Worm (Caenorhabditis elegans) whole organism, dauer: Measurements from ENCODE around the gene skr-3.

Experiments used
- unc-62 ChIP-seq: sonication (generic microtip); optimal IDR thresholded peaks from 2 replicates; lab custom pipeline; 2017; ENCODE audit warnings: missing biosample characterization, missing genetic modification reagents, missing genetic modification characterization

Gene skr-3

ce11 chrV:16162124-16162735 lies 41.3 kb downstream of the skr-3 start, which contains the start of the genes str-109 and F10A3.11:
Gene str-109, minus strand, starts transcription at chrV:16162224.
Gene F10A3.11, plus strand, starts transcription at chrV:16162685.
- TF ChIP-seq unc-62 = no peak

- no peak for TF ChIP-seq unc-62
These were observed 42.8 kb downstream of the skr-3 start, which contains the start of gene F10A3.12 for ce11 chrV:16163719-16164118. Gene F10A3.12, plus strand, starts transcription at chrV:16164019.

DNA sequence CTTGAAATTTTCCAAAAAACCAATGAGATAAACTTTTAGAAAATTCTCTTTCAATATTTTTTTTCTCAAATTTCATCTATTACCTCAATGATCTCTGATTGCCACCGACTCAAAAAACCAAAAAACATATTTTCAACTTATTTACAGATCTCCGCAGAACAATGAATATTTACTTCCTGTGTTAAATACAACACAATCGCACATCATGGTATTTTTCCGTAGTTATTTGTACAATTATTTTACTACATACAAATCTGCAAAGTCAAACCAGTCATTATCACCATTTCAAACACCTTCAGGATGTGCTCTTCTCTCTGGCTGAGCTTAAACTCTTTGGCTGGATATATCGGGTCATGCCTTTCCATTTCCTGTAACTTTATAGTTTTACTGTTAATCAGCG lies 45.1 kb downstream of the skr-3 start, which contains the start of gene str-108:
Gene str-108, plus strand, starts transcription at position 301 of the 400 bp plus-strand sequence.
- no peak for TF ChIP-seq unc-62

DNA sequence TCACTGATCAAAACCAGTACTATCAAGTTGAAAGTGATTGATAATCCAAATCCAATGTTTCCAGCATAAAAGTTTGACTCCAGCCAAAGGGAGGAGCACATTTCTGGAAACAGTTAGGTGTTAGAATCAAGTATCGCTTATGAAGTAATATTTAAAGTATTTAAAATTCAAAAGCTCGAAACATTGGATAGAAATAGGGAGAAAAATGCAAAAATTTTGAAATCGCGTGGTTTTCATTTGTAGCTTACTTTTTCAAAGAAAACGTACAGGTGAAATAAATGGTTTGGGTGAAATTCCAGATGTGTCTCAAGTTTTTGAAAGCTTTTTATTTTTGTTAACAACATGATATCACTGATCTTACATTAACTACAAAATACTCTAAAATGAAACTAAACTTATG lies 48.1 kb downstream of the skr-3 start, which contains the start of gene str-111:
Gene str-111, minus strand, starts transcription at position 101 of the 400 bp plus-strand sequence.
- TF ChIP-seq unc-62 = no peak

ce11 chrV:16171721-16172120 lies 50.8 kb downstream of the skr-3 start, which contains the start of gene K05D4.9:
Gene K05D4.9, minus strand, starts transcription at chrV:16171821.
- TF ChIP-seq unc-62 = no peak
